Worm (Caenorhabditis elegans): ENCODE data around the gene zipt-13.

Gene zipt-13

ce11 chrX:10236844-10237243 lies at the start of gene zipt-13:
TSS of gene zipt-13 (minus strand) at chrX:10236944.
- TF ChIP-seq ama-1 (optimal IDR thresholded peaks at IDR 0.05) = no peak
- TF ChIP-seq tbx-37 (GFP tag; conservative IDR thresholded peaks at IDR 0.05) = no peak
- no peak for TF ChIP-seq hnd-1 (tag; optimal IDR thresholded peaks at IDR 0.05)
- no peak for TF ChIP-seq B0310.2 (tag; optimal IDR thresholded peaks at IDR 0.05)
- TF ChIP-seq pes-1 (GFP tag; IDR thresholded peaks at IDR 0.05) = no peak
- no peak for TF ChIP-seq ceh-36 (tag; optimal IDR thresholded peaks at IDR 0.05)
- TF ChIP-seq hmg-4 (GFP tag; optimal IDR thresholded peaks at IDR 0.05) = no peak
- TF ChIP-seq aly-1 (tag; optimal IDR thresholded peaks at IDR 0.05) = no peak
- TF ChIP-seq scrt-1 (GFP tag; IDR thresholded peaks at IDR 0.05) = no peak
- TF ChIP-seq tbx-11 (GFP tag; IDR thresholded peaks at IDR 0.05) = no peak
- TF ChIP-seq tra-4 (tag; optimal IDR thresholded peaks at IDR 0.05) = no peak
- no peak for TF ChIP-seq hmbx-1 (tag; optimal IDR thresholded peaks at IDR 0.05)
- TF ChIP-seq flt-1 (GFP tag; IDR thresholded peaks at IDR 0.05) = no peak

- TF ChIP-seq pes-1 (GFP tag; IDR thresholded peaks at IDR 0.05) = no peak
- no peak for TF ChIP-seq hnd-1 (tag; optimal IDR thresholded peaks at IDR 0.05)
- TF ChIP-seq F13C5.2 (tag; optimal IDR thresholded peaks at IDR 0.05) = no peak
- no peak for TF ChIP-seq aly-1 (tag; optimal IDR thresholded peaks at IDR 0.05)
- no peak for TF ChIP-seq hmbx-1 (tag; optimal IDR thresholded peaks at IDR 0.05)
- no peak for TF ChIP-seq tbx-11 (GFP tag; IDR thresholded peaks at IDR 0.05)
- TF ChIP-seq tra-4 (tag; optimal IDR thresholded peaks at IDR 0.05) = no peak
- no peak for TF ChIP-seq scrt-1 (GFP tag; IDR thresholded peaks at IDR 0.05)
- TF ChIP-seq ceh-13 (GFP tag; optimal IDR thresholded peaks at IDR 0.05) = no peak
- no peak for TF ChIP-seq sea-1 (GFP tag; conservative IDR thresholded peaks at IDR 0.05)
- no peak for TF ChIP-seq B0310.2 (tag; optimal IDR thresholded peaks at IDR 0.05)
- no peak for TF ChIP-seq tbx-37 (GFP tag; conservative IDR thresholded peaks at IDR 0.05)
- no peak for TF ChIP-seq hmg-4 (GFP tag; optimal IDR thresholded peaks at IDR 0.05)
- TF ChIP-seq ceh-36 (tag; optimal IDR thresholded peaks at IDR 0.05) = no peak
- TF ChIP-seq ama-1 (optimal IDR thresholded peaks at IDR 0.05) = no peak
- no peak for TF ChIP-seq ets-7 (tag; optimal IDR thresholded peaks at IDR 0.05)
- no peak for TF ChIP-seq flt-1 (GFP tag; IDR thresholded peaks at IDR 0.05)
Observed at ce11 chrX:10285634-10286033, 48.9 kb upstream of the zipt-13 start, which contains the start of gene npr-6. TSS of gene npr-6 (minus strand) at chrX:10285734.

ce11 chrX:10279299-10279698 lies 42.6 kb upstream of the zipt-13 start, which contains the start of gene slc-9B.1:
TSS of gene slc-9B.1 (plus strand) at chrX:10279599.
- TF ChIP-seq hmg-4 (GFP tag; optimal IDR thresholded peaks at IDR 0.05) (no peak), tbx-11 (GFP tag; IDR thresholded peaks at IDR 0.05) (no peak), scrt-1 (GFP tag; IDR thresholded peaks at IDR 0.05) (no peak), F13C5.2 (tag; optimal IDR thresholded peaks at IDR 0.05) (no peak), pes-1 (GFP tag; IDR thresholded peaks at IDR 0.05) (no peak), tra-4 (tag; optimal IDR thresholded peaks at IDR 0.05) (no peak), ceh-36 (tag; optimal IDR thresholded peaks at IDR 0.05) (no peak), tbx-37 (GFP tag; conservative IDR thresholded peaks at IDR 0.05) (no peak), hnd-1 (tag; optimal IDR thresholded peaks at IDR 0.05) (no peak), hmbx-1 (tag; optimal IDR thresholded peaks at IDR 0.05) (no peak), aly-1 (tag; optimal IDR thresholded peaks at IDR 0.05) (no peak)

- TF ChIP-seq F13C5.2 (tag; optimal IDR thresholded peaks at IDR 0.05) = no peak
- no peak for TF ChIP-seq flt-1 (GFP tag; IDR thresholded peaks at IDR 0.05)
- TF ChIP-seq hmg-4 (GFP tag; optimal IDR thresholded peaks at IDR 0.05) = no peak
Observed at ce11 chrX:10277118-10277517, 40.4 kb upstream of the zipt-13 start.

- TF ChIP-seq aly-1 (tag; optimal IDR thresholded peaks at IDR 0.05) (no peak), hmbx-1 (tag; optimal IDR thresholded peaks at IDR 0.05) (no peak), tbx-11 (GFP tag; IDR thresholded peaks at IDR 0.05) (no peak), B0310.2 (tag; optimal IDR thresholded peaks at IDR 0.05) (no peak), hmg-4 (GFP tag; optimal IDR thresholded peaks at IDR 0.05) (no peak), F13C5.2 (tag; optimal IDR thresholded peaks at IDR 0.05) (no peak), tra-4 (tag; optimal IDR thresholded peaks at IDR 0.05) (no peak), ceh-36 (tag; optimal IDR thresholded peaks at IDR 0.05) (no peak), flt-1 (GFP tag; IDR thresholded peaks at IDR 0.05) (no peak), sea-1 (GFP tag; conservative IDR thresholded peaks at IDR 0.05) (no peak), ets-7 (tag; optimal IDR thresholded peaks at IDR 0.05) (no peak), pes-1 (GFP tag; IDR thresholded peaks at IDR 0.05) (no peak), ceh-13 (GFP tag; optimal IDR thresholded peaks at IDR 0.05) (no peak), tbx-37 (GFP tag; conservative IDR thresholded peaks at IDR 0.05) (no peak), hnd-1 (tag; optimal IDR thresholded peaks at IDR 0.05) (no peak), scrt-1 (GFP tag; IDR thresholded peaks at IDR 0.05) (no peak), ama-1 (optimal IDR thresholded peaks at IDR 0.05) (no peak)
Observed at ce11 chrX:10274470-10274869, 37.7 kb upstream of the zipt-13 start.

ce11 chrX:10273392-10273791 lies 36.6 kb upstream of the zipt-13 start, which contains the start of gene F41E7.2:
TSS of gene F41E7.2 (plus strand) at chrX:10273692.
- TF ChIP-seq hnd-1 (tag; optimal IDR thresholded peaks at IDR 0.05) (no peak), pes-1 (GFP tag; IDR thresholded peaks at IDR 0.05) (no peak), hmg-4 (GFP tag; optimal IDR thresholded peaks at IDR 0.05) (no peak), ceh-13 (GFP tag; optimal IDR thresholded peaks at IDR 0.05) (no peak), tbx-11 (GFP tag; IDR thresholded peaks at IDR 0.05) (no peak), ama-1 (optimal IDR thresholded peaks at IDR 0.05) (no peak), aly-1 (tag; optimal IDR thresholded peaks at IDR 0.05) (no peak), tra-4 (tag; optimal IDR thresholded peaks at IDR 0.05) (no peak), ets-7 (tag; optimal IDR thresholded peaks at IDR 0.05) (no peak)

- TF ChIP-seq ceh-36 (tag; optimal IDR thresholded peaks at IDR 0.05) (no peak), ceh-13 (GFP tag; optimal IDR thresholded peaks at IDR 0.05) (no peak), F13C5.2 (tag; optimal IDR thresholded peaks at IDR 0.05) (no peak), flt-1 (GFP tag; IDR thresholded peaks at IDR 0.05) (no peak), hnd-1 (tag; optimal IDR thresholded peaks at IDR 0.05) (no peak), tbx-37 (GFP tag; conservative IDR thresholded peaks at IDR 0.05) (no peak), tra-4 (tag; optimal IDR thresholded peaks at IDR 0.05) (no peak), sea-1 (GFP tag; conservative IDR thresholded peaks at IDR 0.05) (no peak), pes-1 (GFP tag; IDR thresholded peaks at IDR 0.05) (no peak), hmg-4 (GFP tag; optimal IDR thresholded peaks at IDR 0.05) (no peak), ets-7 (tag; optimal IDR thresholded peaks at IDR 0.05) (no peak), aly-1 (tag; optimal IDR thresholded peaks at IDR 0.05) (no peak)
Observed at ce11 chrX:10262299-10262698, 25.6 kb upstream of the zipt-13 start.
